Worm (Caenorhabditis elegans): Measurements from ENCODE around the gene mab-10.

DNA sequence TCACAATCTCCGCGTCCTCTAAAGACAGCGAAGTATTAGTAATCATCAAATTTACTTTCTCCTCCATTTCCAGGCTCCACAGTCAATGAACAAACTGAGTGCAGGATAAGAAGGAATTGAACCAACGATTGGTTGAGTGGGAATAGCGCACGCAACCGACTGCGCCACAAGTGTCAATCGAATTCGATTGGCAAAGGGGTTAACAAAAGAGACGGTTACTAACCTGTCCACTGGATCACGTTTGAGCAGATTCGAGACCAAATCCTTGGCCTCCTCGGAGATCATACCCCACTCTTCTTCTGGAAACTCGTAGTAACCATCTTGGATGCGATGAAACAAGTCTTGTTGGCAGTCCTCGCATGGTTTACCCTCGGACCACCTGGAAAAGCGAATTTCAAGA lies 17.3 kb downstream of the mab-10 start:
- TF ChIP-seq mxl-2 (GFP tag; conservative IDR thresholded peaks at IDR 0.05): no peak
- no peak for TF ChIP-seq D1046.2 (GFP tag; IDR thresholded peaks at IDR 0.05)
- peak; percentile 69 for TF ChIP-seq lin-13 (GFP tag; optimal IDR thresholded peaks at IDR 0.05)
- TF ChIP-seq snpc-4 (tag; optimal IDR thresholded peaks at IDR 0.05): no peak
- TF ChIP-seq dpl-1 (GFP tag; optimal IDR thresholded peaks at IDR 0.05): no peak
- TF ChIP-seq nhr-76 (tag; optimal IDR thresholded peaks at IDR 0.05): no peak
- TF ChIP-seq nhr-77 (tag; optimal IDR thresholded peaks at IDR 0.05): no peak
- no peak for TF ChIP-seq nhr-11 (tag; optimal IDR thresholded peaks at IDR 0.05)
- no peak for TF ChIP-seq F37D6.2 (tag; optimal IDR thresholded peaks at IDR 0.05)
